Worm (Caenorhabditis elegans): ENCODE results near the gene C45B11.8.

C45B11.8 gene

DNA sequence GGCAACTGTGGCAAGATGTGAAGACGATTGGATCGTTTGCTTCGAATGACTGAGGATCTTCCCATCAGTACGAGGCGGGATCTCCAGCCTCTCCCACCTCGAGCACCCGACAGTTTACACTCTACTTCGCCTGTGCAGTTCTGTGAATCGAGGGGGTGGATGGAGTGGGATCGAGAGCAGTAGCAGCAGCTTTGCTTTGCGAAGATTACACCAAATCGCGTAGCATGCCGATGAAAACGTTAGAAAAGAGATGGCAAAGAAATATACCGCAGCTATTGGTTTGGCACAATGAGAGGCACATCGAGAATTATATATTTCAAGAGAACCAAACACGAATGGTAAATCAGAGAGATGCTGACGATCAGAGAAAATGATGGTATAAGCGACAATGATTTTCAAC lies 33.9 kb downstream of the C45B11.8 start, which contains the start of gene act-3 (continued):
- TF ChIP-seq eyg-1 (tag; optimal IDR thresholded peaks at IDR 0.05), result no peak

DNA sequence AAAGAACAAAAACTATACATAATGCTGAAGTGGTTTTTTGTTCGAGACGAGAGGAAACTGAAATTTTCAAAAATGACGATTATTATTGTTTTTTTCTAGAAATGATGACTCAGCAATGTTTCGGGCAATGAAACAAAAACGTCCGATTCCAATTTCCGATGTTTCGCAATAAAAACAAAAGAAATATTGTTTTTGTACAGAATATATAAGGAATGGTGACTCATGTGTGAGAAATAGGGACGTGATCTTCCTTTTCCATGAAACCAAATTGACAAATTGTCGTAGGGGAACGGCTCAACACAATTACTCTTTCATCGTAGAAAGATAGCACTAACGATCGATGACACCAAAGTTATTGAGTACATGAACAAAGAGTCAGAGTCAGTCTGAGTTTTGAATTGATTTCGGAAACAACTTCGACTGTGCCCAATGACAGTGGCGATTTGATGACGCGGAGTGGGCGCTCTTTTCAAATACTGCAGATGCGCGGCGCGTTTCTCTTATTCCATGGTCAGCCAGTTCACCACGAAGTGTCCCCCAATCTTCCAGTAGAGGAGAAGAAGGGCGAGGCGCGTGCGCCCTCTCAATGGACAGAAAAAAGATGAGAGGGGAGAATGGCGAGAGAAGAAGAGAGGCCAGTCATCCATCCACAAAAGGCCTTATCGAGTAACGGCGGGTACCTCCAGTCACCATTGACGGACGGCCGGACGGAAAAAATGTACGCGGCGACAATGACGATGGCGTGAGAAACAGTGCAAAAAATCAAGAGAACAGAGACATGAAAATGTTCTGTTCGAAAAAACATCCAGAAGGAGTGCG lies 34.8 kb downstream of the C45B11.8 start:
- peak; percentile 23 for TF ChIP-seq nfya-1 (tag; optimal IDR thresholded peaks at IDR 0.05)
- TF ChIP-seq ceh-18 (tag; optimal IDR thresholded peaks at IDR 0.05), result peak; percentile 13
- TF ChIP-seq dmd-4 (tag; optimal IDR thresholded peaks at IDR 0.05; ENCODE audit: borderline replicate concordance), result no peak
- TF ChIP-seq unc-42 (tag; optimal IDR thresholded peaks at IDR 0.05), result peak; percentile 25
- TF ChIP-seq sox-4 (tag; optimal IDR thresholded peaks at IDR 0.05), result no peak
- no peak for TF ChIP-seq unc-3 (GFP tag; conservative IDR thresholded peaks at IDR 0.05)
- TF ChIP-seq unc-3 (tag; optimal IDR thresholded peaks at IDR 0.05), result no peak
- TF ChIP-seq ceh-14 (tag; optimal IDR thresholded peaks at IDR 0.05), result no peak
- TF ChIP-seq zip-5 (tag; optimal IDR thresholded peaks at IDR 0.05), result no peak
- no peak for TF ChIP-seq elt-2 (tag; optimal IDR thresholded peaks at IDR 0.05)
- TF ChIP-seq unc-86 (tag; optimal IDR thresholded peaks at IDR 0.05), result no peak
- no peak for TF ChIP-seq pha-4 (tag; optimal IDR thresholded peaks at IDR 0.05)
- no peak for TF ChIP-seq ceh-45 (GFP tag; IDR thresholded peaks at IDR 0.05)
- TF ChIP-seq elt-4 (tag; optimal IDR thresholded peaks at IDR 0.05), result peak; percentile 54
- TF ChIP-seq npax-4 (tag; optimal IDR thresholded peaks at IDR 0.05), result no peak
- peak; percentile 14 for TF ChIP-seq ref-2 (tag; optimal IDR thresholded peaks at IDR 0.05)
- peak; percentile 31 for TF ChIP-seq ceh-31 (tag; optimal IDR thresholded peaks at IDR 0.05)
- no peak for TF ChIP-seq sox-2 (GFP tag; IDR thresholded peaks at IDR 0.05)
- TF ChIP-seq hlh-6 (tag; optimal IDR thresholded peaks at IDR 0.05), result peak; percentile 32
- peak; percentile 26 for TF ChIP-seq sdc-2 (tag; optimal IDR thresholded peaks at IDR 0.05)
- no peak for TF ChIP-seq ceh-48 (tag; optimal IDR thresholded peaks at IDR 0.05)

DNA sequence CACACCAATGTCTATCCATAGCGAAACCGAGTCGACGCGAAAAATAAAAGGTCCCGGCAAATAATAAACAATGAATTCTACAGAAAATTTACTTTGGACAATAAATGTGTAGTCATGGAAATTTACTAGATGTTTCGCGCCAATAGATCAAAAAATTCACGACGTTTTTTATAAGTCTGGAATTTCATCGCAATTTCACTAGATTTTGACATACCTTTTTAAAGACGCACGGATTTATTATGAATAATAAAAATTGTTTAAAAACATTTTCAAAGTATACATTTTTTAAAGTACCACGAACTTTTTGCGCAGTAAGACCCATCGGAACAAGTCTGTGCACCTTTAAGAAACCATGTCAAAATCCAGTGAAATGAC lies 35.4 kb downstream of the C45B11.8 start:
- no peak for TF ChIP-seq ceh-22 (tag; optimal IDR thresholded peaks at IDR 0.05)
- no peak for TF ChIP-seq lin-11 (tag; optimal IDR thresholded peaks at IDR 0.05)
- no peak for TF ChIP-seq hlh-30 (tag; optimal IDR thresholded peaks at IDR 0.05; ENCODE audit: insufficient read depth)

DNA sequence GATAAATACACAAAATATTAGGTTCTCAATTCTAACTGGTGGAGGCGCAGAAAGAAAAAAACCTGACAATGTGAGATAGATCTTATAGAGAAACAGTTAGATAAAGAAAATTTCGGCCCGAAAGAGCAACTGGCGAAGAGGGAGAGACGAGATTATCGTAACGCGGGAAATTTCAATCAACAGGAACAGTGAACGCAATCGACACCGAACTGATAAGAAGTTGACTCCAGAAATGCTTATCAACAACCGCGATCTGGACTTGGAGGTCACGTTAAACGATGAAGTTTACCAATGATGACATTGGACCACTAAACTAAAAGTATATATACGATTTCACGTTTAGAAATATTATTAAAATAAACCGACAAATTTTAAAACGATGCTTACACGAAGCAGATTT lies 35.8 kb downstream of the C45B11.8 start:
- TF ChIP-seq ceh-22 (tag; optimal IDR thresholded peaks at IDR 0.05) (no peak), ama-1 (optimal IDR thresholded peaks at IDR 0.05) (peak; percentile 23), elt-2 (tag; optimal IDR thresholded peaks at IDR 0.05) (peak; percentile 89)

DNA sequence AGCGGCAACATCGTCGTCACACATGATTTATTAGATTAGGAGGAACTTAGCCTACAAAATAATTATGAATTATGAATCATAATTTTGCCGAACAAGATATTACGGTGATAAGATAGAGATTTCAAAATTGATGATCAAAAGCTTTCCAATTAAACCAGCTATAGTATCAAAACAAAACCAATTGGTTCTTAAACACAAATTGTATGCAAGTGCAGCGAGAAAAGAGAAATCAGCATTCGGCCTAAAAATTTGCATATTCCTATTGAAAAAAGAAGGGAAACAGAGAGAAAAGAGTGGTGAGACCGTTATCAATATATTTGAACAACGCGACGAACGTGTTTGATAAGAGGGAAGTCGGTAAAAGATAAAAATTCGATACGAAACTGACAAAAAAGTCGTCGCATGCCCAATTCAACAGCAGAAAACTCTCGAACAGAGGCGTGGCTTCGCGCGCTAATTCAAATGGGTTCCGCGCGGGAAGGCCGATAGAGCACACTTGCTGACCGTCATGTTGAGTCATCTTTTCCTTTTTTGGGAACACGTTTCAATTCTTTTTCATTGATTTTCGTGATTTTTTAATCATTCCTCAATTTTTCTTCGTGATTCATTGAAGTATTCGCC lies 37.6 kb downstream of the C45B11.8 start, which contains the start of gene act-2:
act-2 (minus strand) TSS at position 51 of the 621 bp plus-strand sequence.
- TF ChIP-seq ceh-2 (tag; optimal IDR thresholded peaks at IDR 0.05) (no peak), fkh-10 (GFP tag; optimal IDR thresholded peaks at IDR 0.05) (no peak), fax-1 (tag; optimal IDR thresholded peaks at IDR 0.05) (no peak), pag-3 (tag; optimal IDR thresholded peaks at IDR 0.05; ENCODE audit: borderline replicate concordance) (no peak), lim-6 (tag; optimal IDR thresholded peaks at IDR 0.05) (no peak), hlh-6 (tag; optimal IDR thresholded peaks at IDR 0.05) (no peak), hlh-13 (GFP tag; optimal IDR thresholded peaks at IDR 0.05) (no peak), unc-55 (GFP tag; optimal IDR thresholded peaks at IDR 0.05) (no peak), hlh-8 (tag; optimal IDR thresholded peaks at IDR 0.05) (no peak), zip-5 (tag; optimal IDR thresholded peaks at IDR 0.05) (no peak), F13H6.1 (tag; optimal IDR thresholded peaks at IDR 0.05) (no peak), ceh-19 (GFP tag; optimal IDR thresholded peaks at IDR 0.05) (no peak), nfya-1 (tag; optimal IDR thresholded peaks at IDR 0.05) (peak; percentile 40), pqm-1 (tag; optimal IDR thresholded peaks at IDR 0.05) (no peak), odd-2 (tag; optimal IDR thresholded peaks at IDR 0.05) (no peak), ceh-18 (tag; optimal IDR thresholded peaks at IDR 0.05) (peak; percentile 32), ztf-16 (tag; optimal IDR thresholded peaks at IDR 0.05) (peak; percentile 12), hlh-30 (tag; optimal IDR thresholded peaks at IDR 0.05; ENCODE audit: insufficient read depth) (peak; percentile 8), madf-2 (tag; optimal IDR thresholded peaks at IDR 0.05) (no peak), elt-2 (tag; optimal IDR thresholded peaks at IDR 0.05) (peak; percentile 91), tbx-7 (tag; optimal IDR thresholded peaks at IDR 0.05) (no peak), ceh-31 (tag; optimal IDR thresholded peaks at IDR 0.05) (peak; percentile 37), ttx-3 (tag; optimal IDR thresholded peaks at IDR 0.05) (no peak), hlh-15 (tag; optimal IDR thresholded peaks at IDR 0.05) (no peak), unc-42 (tag; optimal IDR thresholded peaks at IDR 0.05) (peak; percentile 58), unc-86 (tag; optimal IDR thresholded peaks at IDR 0.05) (no peak), ref-2 (tag; optimal IDR thresholded peaks at IDR 0.05) (no peak)
